Worm (Caenorhabditis elegans): ENCODE results near the gene W02A2.8.

W02A2.8 gene

ce11 chrIV:13322429-13322828, 36.0 kb downstream of the W02A2.8 start (continued):
- TF ChIP-seq egl-13 (tag; optimal IDR thresholded peaks at IDR 0.05) (no peak), nhr-47 (tag; optimal IDR thresholded peaks at IDR 0.05) (peak; percentile 82)

ce11 chrIV:13319886-13320650, 38.3 kb downstream of the W02A2.8 start:
- no peak for TF ChIP-seq hlh-17 (GFP tag; optimal IDR thresholded peaks at IDR 0.05; ENCODE audit: borderline replicate concordance)
- no peak for TF ChIP-seq lin-13 (GFP tag; optimal IDR thresholded peaks at IDR 0.05)
- no peak for TF ChIP-seq nhr-237 (tag; optimal IDR thresholded peaks at IDR 0.05)
- no peak for TF ChIP-seq ces-1 (GFP tag; optimal IDR thresholded peaks at IDR 0.05)
- no peak for TF ChIP-seq unc-98 (GFP tag; IDR thresholded peaks at IDR 0.05)
- TF ChIP-seq pax-3 (tag; optimal IDR thresholded peaks at IDR 0.05) = no peak
- TF ChIP-seq ceh-82 (tag; optimal IDR thresholded peaks at IDR 0.05) = no peak
- no peak for TF ChIP-seq unc-130 (tag; optimal IDR thresholded peaks at IDR 0.05)
- TF ChIP-seq grh-1 (GFP tag; IDR thresholded peaks at IDR 0.05) = no peak
- TF ChIP-seq elt-3 (tag; optimal IDR thresholded peaks at IDR 0.05) = no peak
- TF ChIP-seq fkh-4 (tag; optimal IDR thresholded peaks at IDR 0.05; ENCODE audit: borderline replicate concordance) = no peak
- TF ChIP-seq aly-2 (tag; optimal IDR thresholded peaks at IDR 0.05) = no peak

- TF ChIP-seq aly-2 (tag; optimal IDR thresholded peaks at IDR 0.05) = no peak
- TF ChIP-seq alr-1 (tag; optimal IDR thresholded peaks at IDR 0.05; ENCODE audit: borderline replicate concordance) = no peak
- TF ChIP-seq nhr-19 (GFP tag; conservative IDR thresholded peaks at IDR 0.05) = peak; percentile 74
- no peak for TF ChIP-seq nhr-237 (tag; optimal IDR thresholded peaks at IDR 0.05)
- no peak for TF ChIP-seq tlp-1 (tag; optimal IDR thresholded peaks at IDR 0.05)
- peak; percentile 67 for TF ChIP-seq nhr-71 (tag; optimal IDR thresholded peaks at IDR 0.05)
- TF ChIP-seq snpc-4 (tag; optimal IDR thresholded peaks at IDR 0.05) = no peak
- TF ChIP-seq grh-1 (GFP tag; IDR thresholded peaks at IDR 0.05) = 0 out of 2 replicates have a peak, but pooled peaks have one; percentile 26
- TF ChIP-seq vab-15 (tag; optimal IDR thresholded peaks at IDR 0.05) = no peak
- TF ChIP-seq pqm-1 (tag; optimal IDR thresholded peaks at IDR 0.05) = no peak
- peak in 1 of 2 experiments; percentile 54 for TF ChIP-seq lin-35 (GFP tag; optimal IDR thresholded peaks at IDR 0.05)
- no peak for TF ChIP-seq unc-86 (tag; optimal IDR thresholded peaks at IDR 0.05)
- no peak for TF ChIP-seq swsn-7 (tag; optimal IDR thresholded peaks at IDR 0.05)
- TF ChIP-seq ceh-8 (GFP tag; optimal IDR thresholded peaks at IDR 0.05) = no peak
- TF ChIP-seq elt-2 (tag; optimal IDR thresholded peaks at IDR 0.05) = peak; percentile 94
- TF ChIP-seq blmp-1 (tag; optimal IDR thresholded peaks at IDR 0.05) = peak; percentile 36
- TF ChIP-seq nhr-85 (tag) = peak; percentile 58
- TF ChIP-seq egl-13 (tag; optimal IDR thresholded peaks at IDR 0.05) = no peak
- TF ChIP-seq nhr-90 (tag; optimal IDR thresholded peaks at IDR 0.05; ENCODE audit: poor library complexity) = peak; percentile 58
- peak; percentile 34 for TF ChIP-seq lin-14 (GFP tag; optimal IDR thresholded peaks at IDR 0.05)
- TF ChIP-seq tbx-2 (tag; optimal IDR thresholded peaks at IDR 0.05) = peak; percentile 3
- peak in 1 of 2 experiments; percentile 12 for TF ChIP-seq mdl-1 (tag; optimal IDR thresholded peaks at IDR 0.05)
- TF ChIP-seq elt-3 (tag; optimal IDR thresholded peaks at IDR 0.05) = peak; percentile 25 to 82 (median 39)
- TF ChIP-seq C34B4.2 (tag; optimal IDR thresholded peaks at IDR 0.05) = no peak
- TF ChIP-seq efl-1 (optimal IDR thresholded peaks at IDR 0.05) = no peak
- peak in 1 of 2 experiments; percentile 87 for TF ChIP-seq efl-1 (GFP tag; optimal IDR thresholded peaks at IDR 0.05 in 1 of 2)
- TF ChIP-seq nhr-76 (tag; optimal IDR thresholded peaks at IDR 0.05) = no peak
- no peak for TF ChIP-seq efl-3 (GFP tag; optimal IDR thresholded peaks at IDR 0.05)
- no peak for TF ChIP-seq rnt-1 (tag; optimal IDR thresholded peaks at IDR 0.05)
- TF ChIP-seq fos-1 (tag; optimal IDR thresholded peaks at IDR 0.05) = peak; percentile 20
- peak; percentile 83 for TF ChIP-seq nhr-20 (tag; optimal IDR thresholded peaks at IDR 0.05)
- no peak for TF ChIP-seq pax-3 (tag; optimal IDR thresholded peaks at IDR 0.05)
- no peak for TF ChIP-seq F16B12.6 (tag; optimal IDR thresholded peaks at IDR 0.05)
- TF ChIP-seq egl-27 (tag; optimal IDR thresholded peaks at IDR 0.05) = no peak
- TF ChIP-seq snu-23 (GFP tag; optimal IDR thresholded peaks at IDR 0.05) = peak; percentile 47
- TF ChIP-seq jun-1 (tag; optimal IDR thresholded peaks at IDR 0.05) = peak; percentile 31
- TF ChIP-seq nhr-47 (tag; optimal IDR thresholded peaks at IDR 0.05) = no peak
Observed at ce11 chrIV:13318773-13319172, 39.6 kb downstream of the W02A2.8 start.

Measured in whole organism, L1 larva.